Worm (Caenorhabditis elegans) whole organism, mixed stage, embryonic: ENCODE results near the gene B0244.10.

ENCODE experiments used
- ces-1 ChIP-seq: fragments of 150-350 bp; optimal IDR thresholded peaks from 2 replicates; lab custom pipeline; 2014; ENCODE audit warnings: missing biosample characterization, missing genetic modification reagents, missing genetic modification characterization
- elt-1 ChIP-seq: sonication (generic microtip); optimal IDR thresholded peaks from 2 replicates; lab custom pipeline; 2017; ENCODE audit warnings: missing genetic modification characterization, mild to moderate bottlenecking, missing compliant biosample characterization, antibody characterized with exemption, moderate library complexity, borderline replicate concordance; ENCODE audit not compliant: insufficient read depth
- ham-2 ChIP-seq: fragments of 200-800 bp; sonication (Bioruptor generic); optimal IDR thresholded peaks from 2 replicates; lab custom pipeline; 2018; ENCODE audit warnings: mild to moderate bottlenecking, missing genetic modification characterization, missing compliant biosample characterization
- mab-5 ChIP-seq: fragments of 150-350 bp; optimal IDR thresholded peaks from 2 replicates; lab custom pipeline; 2014; ENCODE audit warnings: missing biosample characterization, missing genetic modification characterization
- nhr-76 ChIP-seq: sonication (generic microtip); optimal IDR thresholded peaks from 2 replicates; lab custom pipeline; 2017; ENCODE audit warnings: missing biosample characterization, missing genetic modification characterization
- pha-4 ChIP-seq: fragments of 150-350 bp; optimal IDR thresholded peaks from 2 replicates; lab custom pipeline; 2018; ENCODE audit warnings: missing biosample characterization, missing genetic modification reagents, missing genetic modification characterization
- snpc-4 ChIP-seq: fragments of 150-350 bp; optimal IDR thresholded peaks from 2 replicates; lab custom pipeline; 2014; ENCODE audit warnings: missing biosample characterization, missing genetic modification characterization

DNA sequence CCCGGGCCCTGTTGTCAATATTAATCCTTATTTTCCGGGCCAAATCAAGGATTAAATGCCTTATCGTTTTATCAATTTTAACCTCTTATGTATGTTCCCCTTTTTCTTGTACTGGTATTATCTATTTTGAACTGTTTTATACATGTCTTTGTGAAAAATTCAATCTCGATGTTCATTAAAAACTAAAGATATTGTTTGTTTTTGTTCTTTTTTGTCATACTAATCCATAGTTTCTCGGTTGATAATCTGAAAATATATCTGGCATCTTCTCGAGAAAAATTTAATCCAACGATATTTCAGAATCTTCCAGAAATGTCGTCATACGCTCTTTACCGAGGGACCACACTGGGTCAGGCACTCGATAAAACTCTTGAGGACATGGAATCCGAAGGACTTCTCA is 41.2 kb upstream of the B0244.10 start, which contains the start of gene B0336.13:
- no peak for TF ChIP-seq snpc-4 (tag; lab: Kevin White, UChicago)
- no peak for TF ChIP-seq ces-1 (GFP tag; lab: Kevin White, UChicago)
- TF ChIP-seq elt-1 (tag; lab: Kevin White, UChicago), result no peak
- no peak for TF ChIP-seq ham-2 (GFP tag; lab: Kevin White, UChicago)
- TF ChIP-seq nhr-76 (tag; lab: Kevin White, UChicago), result no peak
- no peak for TF ChIP-seq pha-4
- TF ChIP-seq mab-5 (tag; lab: Kevin White, UChicago), result no peak
